Fruit fly (Drosophila melanogaster): Measurements from ENCODE around the gene CG15279.
"Not testable (repeated sequence)": the region's sequence is repeated elsewhere in the genome, so short reads cannot be mapped to it uniquely, and the experiment has no call there.

CG15279 gene

DNA sequence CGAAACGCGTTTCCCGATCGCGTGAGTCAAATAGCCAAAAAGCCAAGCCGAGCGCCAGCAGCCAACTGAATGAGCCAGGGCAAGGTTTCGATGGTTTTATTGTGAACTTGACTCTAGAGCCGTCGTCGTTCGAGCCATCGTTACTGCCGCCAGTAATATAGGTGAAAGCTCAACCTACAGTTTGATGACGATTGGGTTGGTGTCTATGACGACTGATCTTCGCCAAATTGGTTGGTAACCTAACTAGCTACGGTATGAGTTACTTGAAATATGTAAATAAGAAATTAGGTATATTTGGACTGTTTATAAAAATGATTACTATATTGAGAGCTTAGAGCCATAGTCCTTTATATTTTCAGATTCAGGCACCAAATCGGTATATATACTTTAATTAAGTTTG, at the start of gene CG15279:
TSS of gene CG15279 (minus strand) at position 72 of the 400 bp plus-strand sequence.
- no peak for TF ChIP-seq fd96Ca (GFP tag; IDR thresholded peaks at IDR 0.05)
- no peak for TF ChIP-seq CG8301 (tag; optimal IDR thresholded peaks at IDR 0.05)
- TF ChIP-seq CG34367 (tag; optimal IDR thresholded peaks at IDR 0.05) = no peak
- TF ChIP-seq CG13204 (GFP tag; optimal IDR thresholded peaks at IDR 0.05) = no peak

- TF ChIP-seq rn (GFP tag; IDR thresholded peaks at IDR 0.05) (no peak), CG8159 (tag; optimal IDR thresholded peaks at IDR 0.05) (peak; percentile 10)
Measured at dm6 chr2L:14887530-14887929, 36.0 kb upstream of the CG15279 start.

DNA sequence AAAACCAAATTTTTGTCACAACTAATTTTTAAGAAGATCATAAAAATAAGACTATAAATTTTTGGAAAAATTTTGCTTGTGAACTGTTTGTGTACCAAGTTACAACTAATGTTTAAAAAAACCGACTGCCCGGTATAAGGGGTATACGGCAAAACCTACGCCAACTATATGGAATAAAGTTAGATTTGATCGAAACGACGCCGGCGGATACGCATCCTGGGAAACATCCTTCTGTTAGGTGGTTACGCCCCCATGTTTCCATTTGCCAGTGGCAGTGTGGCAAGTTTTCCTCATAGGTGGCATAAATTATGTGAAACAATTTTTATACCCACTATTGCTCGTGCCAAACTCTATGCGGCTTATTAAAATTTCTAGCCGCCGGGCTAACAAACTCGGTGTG, 32.1 kb upstream of the CG15279 start, which contains the start of gene ProtB:
TSS of gene ProtB (minus strand) at position 101 of the 400 bp plus-strand sequence.
- not testable (repeated sequence) for TF ChIP-seq CG12605 (GFP tag; IDR thresholded peaks at IDR 0.05); CG15710 (tag; optimal IDR thresholded peaks at IDR 0.05); rn (GFP tag; IDR thresholded peaks at IDR 0.05)

- TF ChIP-seq CG17806, CG15710, gl (tag; optimal IDR thresholded peaks at IDR 0.05): not testable (repeated sequence)
Measured at dm6 chr2L:14881552-14881951, 30.0 kb upstream of the CG15279 start, which contains the start of gene ProtA. Gene ProtA (minus strand): TSS chr2L:14881652.

- TF ChIP-seq CG8159 (tag; optimal IDR thresholded peaks at IDR 0.05) (no peak), CG8301 (tag; optimal IDR thresholded peaks at IDR 0.05) (no peak), CG12605 (GFP tag; IDR thresholded peaks at IDR 0.05) (no peak), CG34367 (tag; optimal IDR thresholded peaks at IDR 0.05) (no peak), CG13204 (GFP tag; optimal IDR thresholded peaks at IDR 0.05) (no peak)
Measured at dm6 chr2L:14876233-14876632, 24.7 kb upstream of the CG15279 start, which contains the start of gene CG15278. Gene CG15278 (minus strand): TSS chr2L:14876333.

DNA sequence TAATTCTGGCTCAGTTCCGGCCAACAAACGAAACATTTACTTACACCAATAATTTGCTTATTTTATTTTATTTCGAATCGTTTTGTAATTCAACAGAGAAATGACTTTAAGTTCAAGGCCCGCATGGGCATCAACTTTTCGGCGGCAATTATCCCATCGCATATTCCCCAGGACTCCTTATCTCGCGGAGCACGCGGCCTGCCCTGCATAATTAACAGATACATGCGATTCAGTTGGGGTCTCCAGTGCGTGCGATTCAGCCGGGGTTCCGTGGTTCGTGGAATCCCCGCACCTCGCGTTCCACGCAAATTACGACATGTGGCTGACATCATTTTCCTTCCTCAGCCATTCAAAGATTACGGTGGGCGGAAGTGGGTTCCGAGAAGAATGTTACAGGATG, 20.4 kb upstream of the CG15279 start, which contains the start of gene CG4480:
TSS of gene CG4480 (minus strand) at position 101 of the 400 bp plus-strand sequence.
- TF ChIP-seq CG15710 (tag; optimal IDR thresholded peaks at IDR 0.05) (no peak), CG17806 (tag; optimal IDR thresholded peaks at IDR 0.05) (no peak), CG12605 (GFP tag; IDR thresholded peaks at IDR 0.05) (no peak), CG34367 (tag; optimal IDR thresholded peaks at IDR 0.05) (no peak), Pif1A (GFP tag; optimal IDR thresholded peaks at IDR 0.05) (no peak), CG8301 (tag; optimal IDR thresholded peaks at IDR 0.05) (no peak), EcR (GFP tag; optimal IDR thresholded peaks at IDR 0.05) (no peak), CG4496 (GFP tag; IDR thresholded peaks at IDR 0.05) (no peak), CG32121 (GFP tag; IDR thresholded peaks at IDR 0.05) (no peak)

dm6 chr2L:14842058-14842457, 9.5 kb downstream of the CG15279 start, which contains the start of gene CG42682:
Gene CG42682 (plus strand): TSS chr2L:14842358.
- no peak for TF ChIP-seq CG4496 (GFP tag; IDR thresholded peaks at IDR 0.05)
- TF ChIP-seq CG8301 (tag; optimal IDR thresholded peaks at IDR 0.05) = no peak
- TF ChIP-seq Pif1B (GFP tag; optimal IDR thresholded peaks at IDR 0.05) = no peak
- no peak for TF ChIP-seq gl (tag; optimal IDR thresholded peaks at IDR 0.05)
- no peak for TF ChIP-seq CG14655 (GFP tag; optimal IDR thresholded peaks at IDR 0.05)
- no peak for TF ChIP-seq EcR (GFP tag; optimal IDR thresholded peaks at IDR 0.05)
- no peak for TF ChIP-seq Snoo (tag; optimal IDR thresholded peaks at IDR 0.05)
- TF ChIP-seq CG32121 (GFP tag; IDR thresholded peaks at IDR 0.05) = no peak
- no peak for TF ChIP-seq CG15710 (tag; optimal IDR thresholded peaks at IDR 0.05)
- no peak for TF ChIP-seq CG9948 (tag; optimal IDR thresholded peaks at IDR 0.05)
- TF ChIP-seq D1 (tag; optimal IDR thresholded peaks at IDR 0.05) = no peak
- no peak for TF ChIP-seq Ets98B (GFP tag; IDR thresholded peaks at IDR 0.05)
- no peak for TF ChIP-seq CG10348 (GFP tag; IDR thresholded peaks at IDR 0.05)

dm6 chr2L:14810461-14810860, 41.1 kb downstream of the CG15279 start, which contains the start of gene CG33309:
Gene CG33309 (plus strand): TSS chr2L:14810761.
- TF ChIP-seq rn (GFP tag; IDR thresholded peaks at IDR 0.05) = no peak
- no peak for TF ChIP-seq gl (tag; optimal IDR thresholded peaks at IDR 0.05)

DNA sequence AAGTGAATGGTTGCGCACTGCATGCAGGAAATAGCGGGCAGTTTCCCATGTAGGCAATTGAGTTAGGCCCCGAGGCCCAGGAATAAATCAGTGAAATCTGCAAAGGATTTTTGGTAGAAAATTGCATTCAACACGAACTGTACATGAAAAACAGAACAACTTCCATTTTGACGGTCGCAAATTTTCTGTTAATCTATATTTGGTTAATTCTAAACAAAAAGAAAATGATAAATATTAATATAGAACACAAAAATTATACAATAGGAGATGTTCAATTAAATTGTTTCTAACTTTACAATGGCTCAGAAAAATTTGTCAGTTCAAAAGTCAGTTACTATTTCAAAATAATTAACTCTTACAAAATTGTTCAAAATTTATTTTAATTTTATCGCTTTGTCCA, 49.5 kb downstream of the CG15279 start, which contains the start of gene CG33308:
TSS of gene CG33308 (plus strand) at position 301 of the 400 bp plus-strand sequence.
- TF ChIP-seq gl (tag; optimal IDR thresholded peaks at IDR 0.05) = no peak
- no peak for TF ChIP-seq CG14655 (GFP tag; optimal IDR thresholded peaks at IDR 0.05)
- TF ChIP-seq CG34367 (tag; optimal IDR thresholded peaks at IDR 0.05) = no peak
